Fruit fly (Drosophila melanogaster) whole organism, adult: Measurements from ENCODE around the gene Fdh.

Experiments
- CG12768 ChIP-seq: fragments of 200-800 bp; sonication (Bioruptor generic); optimal IDR thresholded peaks from 2 replicates; lab custom pipeline; 2017; ENCODE audit warnings: missing biosample characterization, missing genetic modification characterization, mild to moderate bottlenecking, moderate library complexity, missing genetic modification reagents
- CG7045 ChIP-seq: fragments of 200-800 bp; sonication (Bioruptor generic); optimal IDR thresholded peaks from 2 replicates; lab custom pipeline; 2017; ENCODE audit warnings: missing biosample characterization, mild to moderate bottlenecking, missing genetic modification characterization
- Mnt ChIP-seq: fragments of 200-800 bp; sonication (Bioruptor generic); optimal IDR thresholded peaks from 2 replicates; lab custom pipeline; 2016; ENCODE audit warnings: missing biosample characterization, mild to moderate bottlenecking, missing genetic modification characterization
- cnc ChIP-seq, 2 experiments: fragments of >200 bp; optimal IDR thresholded peaks; 2 replicates each; lab custom pipeline; 2017

dm6 chr3R:10856618-10857017 lies 15.6 kb downstream of the Fdh start, which contains the start of gene CG4570:
- TF ChIP-seq Mnt (GFP tag; lab: Kevin White, UChicago): no peak
- no peak for TF ChIP-seq cnc (optimal IDR thresholded peaks at IDR 0.05; lab: Kevin White, UChicago)
- no peak for TF ChIP-seq CG7045 (GFP tag; lab: Kevin White, UChicago)
- TF ChIP-seq CG12768 (GFP tag; lab: Kevin White, UChicago): no peak
